In the genomic region with DNA sequence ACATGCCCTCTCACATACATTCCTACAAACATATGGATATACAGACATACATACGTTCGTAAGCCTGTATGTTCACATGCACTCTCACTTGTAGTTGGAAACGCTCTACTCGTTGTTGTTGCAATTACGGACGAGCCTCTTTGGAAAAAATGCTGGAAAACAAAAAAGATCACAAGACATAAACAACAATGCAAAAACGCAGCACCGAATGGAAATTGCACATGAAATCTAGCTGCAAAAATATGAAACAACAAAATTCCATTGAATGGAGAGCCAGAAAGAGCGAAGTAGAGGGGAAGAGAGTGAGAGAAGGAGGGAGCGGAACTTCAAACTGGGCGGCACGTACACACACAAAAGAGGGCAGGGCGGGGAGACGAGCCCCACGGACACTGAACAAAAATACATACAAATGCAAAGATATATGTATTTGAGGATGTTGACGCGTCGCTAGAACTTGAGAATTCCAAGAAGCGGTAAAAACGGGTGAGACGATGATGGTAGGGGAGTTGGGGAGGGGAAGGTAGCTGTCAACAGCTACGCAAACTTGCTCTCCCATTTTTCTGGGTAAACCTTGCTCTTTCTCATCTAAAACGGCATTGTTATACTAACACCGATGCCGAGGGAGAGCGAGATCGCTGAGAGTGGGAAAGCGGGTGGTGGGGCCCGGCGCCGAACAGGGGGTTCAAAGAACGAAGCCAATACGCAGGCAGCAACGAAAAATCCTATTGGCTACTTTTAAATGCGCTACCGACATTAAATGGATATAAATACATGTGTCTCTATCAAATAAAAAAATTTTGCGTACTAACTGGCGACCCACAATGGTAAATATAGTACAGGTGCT, we compare ENCODE assay signal across 1 fruit fly cellular context.
TF ChIP-seq lines count a peak whose summit lies in the region.

No protein-coding gene starts in this region.

TF ChIP-seq in whole organism, embryonic, 481 proteins besides CTCF, POLR2A, EP300 and RAD21 (continued from another document):
- 0 out of 2 replicates have a peak, but pooled peaks have one; percentile 11 for TF ChIP-seq al (GFP tag; IDR thresholded peaks at IDR 0.05; lab: Robert Waterston, UW)
- TF ChIP-seq cato (GFP tag; optimal IDR thresholded peaks at IDR 0.05; lab: Kevin White, UChicago; ENCODE audit: borderline replicate concordance), result no peak
- TF ChIP-seq Lhr (GFP tag; optimal IDR thresholded peaks at IDR 0.05; lab: Kevin White, UChicago), result no peak
- peak; percentile 44 for TF ChIP-seq grau (tag; optimal IDR thresholded peaks at IDR 0.05; lab: Kevin White, UChicago)
- no peak for TF ChIP-seq CG6791 (GFP tag; IDR thresholded peaks at IDR 0.05; lab: Robert Waterston, UW; ENCODE audit: partially characterized antibody)
- no peak for TF ChIP-seq CG8944 (GFP tag; optimal IDR thresholded peaks at IDR 0.05; lab: Kevin White, UChicago)
- peak; percentile 84 for TF ChIP-seq CG13894 (tag; optimal IDR thresholded peaks at IDR 0.05; lab: Kevin White, UChicago)
- peak; percentile 21 for TF ChIP-seq mam (GFP tag; optimal IDR thresholded peaks at IDR 0.05; lab: Kevin White, UChicago)
- TF ChIP-seq CG32772 (GFP tag; IDR thresholded peaks at IDR 0.05; lab: Robert Waterston, UW), result 0 out of 2 replicates have a peak, but pooled peaks have one; percentile 36
- peak; percentile 82 for TF ChIP-seq CG10543 (GFP tag; optimal IDR thresholded peaks at IDR 0.05; lab: Kevin White, UChicago)
- peak; percentile 24 for TF ChIP-seq CG9609 (GFP tag; optimal IDR thresholded peaks at IDR 0.05; lab: Kevin White, UChicago)
- peak; percentile 22; the same call in 1 of the 2 replicates for TF ChIP-seq CG13287 (GFP tag; IDR thresholded peaks at IDR 0.05; lab: Robert Waterston, UW; ENCODE audit: partially characterized antibody)
- peak; percentile 86 for TF ChIP-seq CG34376 (GFP tag; optimal IDR thresholded peaks at IDR 0.05; lab: Kevin White, UChicago)
- peak; percentile 51 for TF ChIP-seq Drgx (GFP tag; IDR thresholded peaks at IDR 0.05; lab: Robert Waterston, UW)
- peak; percentile 1 for TF ChIP-seq CG15514 (GFP tag; optimal IDR thresholded peaks at IDR 0.05; lab: Kevin White, UChicago)
- TF ChIP-seq gsb-n (tag; optimal IDR thresholded peaks at IDR 0.05; lab: Kevin White, UChicago), result no peak
- no peak for TF ChIP-seq dati (GFP tag; IDR thresholded peaks at IDR 0.05; lab: Robert Waterston, UW)
- peak; percentile 87 for TF ChIP-seq sug (tag; optimal IDR thresholded peaks at IDR 0.05; lab: Kevin White, UChicago)
- no peak for TF ChIP-seq CG7556 (GFP tag; optimal IDR thresholded peaks at IDR 0.05; lab: Kevin White, UChicago)
- TF ChIP-seq Abd-B (GFP tag; optimal IDR thresholded peaks at IDR 0.05; lab: Kevin White, UChicago), result peak; percentile 61
- TF ChIP-seq CG2678 (tag; optimal IDR thresholded peaks at IDR 0.05; lab: Kevin White, UChicago), result peak; percentile 37
- no peak for TF ChIP-seq peb (GFP tag; IDR thresholded peaks at IDR 0.05; lab: Robert Waterston, UW)
- peak; percentile 97 for TF ChIP-seq D19A (tag; optimal IDR thresholded peaks at IDR 0.05; lab: Kevin White, UChicago)
- TF ChIP-seq Ssrp (tag; optimal IDR thresholded peaks at IDR 0.05; lab: Kevin White, UChicago), result peak; percentile 34
- peak; percentile 38 for TF ChIP-seq Deaf1 (tag; optimal IDR thresholded peaks at IDR 0.05; lab: Kevin White, UChicago)
- TF ChIP-seq Poxn (GFP tag; IDR thresholded peaks at IDR 0.05; lab: Robert Waterston, UW), result no peak
- no peak for TF ChIP-seq vfl (GFP tag; optimal IDR thresholded peaks at IDR 0.05; lab: Kevin White, UChicago)
- TF ChIP-seq tgo (GFP tag; IDR thresholded peaks at IDR 0.05; lab: Robert Waterston, UW), result peak; percentile 13; the same call in 1 of the 3 replicates
- TF ChIP-seq Vsx1 (GFP tag; optimal IDR thresholded peaks at IDR 0.05; lab: Kevin White, UChicago), result peak; percentile 15
- TF ChIP-seq Hand (GFP tag; optimal IDR thresholded peaks at IDR 0.05; lab: Kevin White, UChicago), result peak; percentile 12
- TF ChIP-seq bcd (GFP tag; optimal IDR thresholded peaks at IDR 0.05; lab: Kevin White, UChicago), result peak; percentile 48
- TF ChIP-seq CG9215 (GFP tag; IDR thresholded peaks at IDR 0.05; lab: Robert Waterston, UW), result peak; percentile 42; the same call in 1 of the 2 replicates
- TF ChIP-seq pros (GFP tag; optimal IDR thresholded peaks at IDR 0.05; lab: Kevin White, UChicago), result peak; percentile 59
- peak; percentile 2 for TF ChIP-seq CG12071 (GFP tag; optimal IDR thresholded peaks at IDR 0.05; lab: Kevin White, UChicago)
- TF ChIP-seq fd3F (GFP tag; optimal IDR thresholded peaks at IDR 0.05; lab: Kevin White, UChicago), result peak; percentile 18
- TF ChIP-seq Meics (GFP tag; optimal IDR thresholded peaks at IDR 0.05; lab: Kevin White, UChicago), result peak; percentile 23
- no peak; the same call in 1 of the 3 replicates for TF ChIP-seq CG17361 (GFP tag; IDR thresholded peaks at IDR 0.05; lab: Robert Waterston, UW)
- peak; percentile 33 for TF ChIP-seq CG3281 (GFP tag; optimal IDR thresholded peaks at IDR 0.05; lab: Kevin White, UChicago)
- no peak for TF ChIP-seq disco-r (GFP tag; optimal IDR thresholded peaks at IDR 0.05; lab: Kevin White, UChicago)
- no peak for TF ChIP-seq CG16863 (GFP tag; optimal IDR thresholded peaks at IDR 0.05; lab: Kevin White, UChicago)
- TF ChIP-seq nom (GFP tag; optimal IDR thresholded peaks at IDR 0.05; lab: Kevin White, UChicago), result peak; percentile 12
- TF ChIP-seq lmd (GFP tag; IDR thresholded peaks at IDR 0.05; lab: Robert Waterston, UW), result peak; percentile 69; the same call in 1 of the 2 replicates
- TF ChIP-seq gem (tag; optimal IDR thresholded peaks at IDR 0.05; lab: Kevin White, UChicago), result peak; percentile 51
- peak; percentile 12; the same call in 1 of the 3 replicates for TF ChIP-seq Opbp (GFP tag; IDR thresholded peaks at IDR 0.05; lab: Robert Waterston, UW; ENCODE audit: partially characterized antibody)
- TF ChIP-seq HmgD (GFP tag; optimal IDR thresholded peaks at IDR 0.05; lab: Kevin White, UChicago), result peak; percentile 30
- TF ChIP-seq HLHmδ (GFP tag; optimal IDR thresholded peaks at IDR 0.05; lab: Kevin White, UChicago), result peak; percentile 1
- peak; percentile 4 for TF ChIP-seq CG16815 (GFP tag; optimal IDR thresholded peaks at IDR 0.05; lab: Kevin White, UChicago)
TF ChIP-seq in whole organism, embryonic: peak in this region for 135.
